Fruit fly (Drosophila melanogaster) Kc167 (cell line): ENCODE measurements around the gene CG15370.

Source experiments
- Myc ChIP-seq: fragments of >200 bp; optimal IDR thresholded peaks from 2 replicates; lab custom pipeline; 2017; ENCODE audit warnings: missing external identifiers
- Sin3A ChIP-seq: fragments of >200 bp; optimal IDR thresholded peaks from 2 replicates; lab custom pipeline; 2018; ENCODE audit warnings: missing external identifiers
- h ChIP-seq: fragments of >200 bp; optimal IDR thresholded peaks from 3 replicates; lab custom pipeline; 2018; ENCODE audit warnings: missing external identifiers
- insv ChIP-seq: fragments of >200 bp; optimal IDR thresholded peaks from 3 replicates; lab custom pipeline; 2018; ENCODE audit warnings: missing external identifiers
- psq ChIP-seq: fragments of >200 bp; optimal IDR thresholded peaks from 2 replicates; lab custom pipeline; 2017; ENCODE audit warnings: missing external identifiers
- ttk ChIP-seq: sonication (Bioruptor generic); optimal IDR thresholded peaks from 2 replicates; lab custom pipeline; 2017; ENCODE audit warnings: missing external identifiers

CG15370 gene

DNA sequence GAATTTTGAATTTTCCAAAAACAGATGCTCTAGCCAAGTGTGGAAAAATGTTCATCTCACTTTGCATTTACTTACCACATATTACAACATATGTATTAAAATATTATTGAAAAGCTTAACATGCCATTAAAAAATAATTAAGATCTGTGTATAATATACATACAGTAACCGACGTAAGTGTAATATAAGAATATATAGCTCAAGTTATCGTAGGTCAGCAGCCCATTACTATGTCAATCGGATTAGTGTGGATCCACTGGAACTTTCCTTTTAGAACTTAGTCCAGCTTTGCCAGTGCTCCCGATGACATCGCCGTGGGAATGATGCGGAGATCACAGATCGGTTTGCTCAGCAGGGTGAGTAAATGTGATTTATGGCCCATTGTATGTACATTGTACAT lies 10.7 kb upstream of the CG15370 start, which contains the start of gene Obp8a:
Obp8a (plus strand) TSS at position 301 of the 400 bp plus-strand sequence.
- TF ChIP-seq ttk (lab: Kevin White, UChicago) (no peak), psq (no peak), Sin3A (lab: Kevin White, UChicago) (no peak), h (lab: Kevin White, UChicago) (no peak), Myc (lab: Kevin White, UChicago) (no peak), insv (no peak)

DNA sequence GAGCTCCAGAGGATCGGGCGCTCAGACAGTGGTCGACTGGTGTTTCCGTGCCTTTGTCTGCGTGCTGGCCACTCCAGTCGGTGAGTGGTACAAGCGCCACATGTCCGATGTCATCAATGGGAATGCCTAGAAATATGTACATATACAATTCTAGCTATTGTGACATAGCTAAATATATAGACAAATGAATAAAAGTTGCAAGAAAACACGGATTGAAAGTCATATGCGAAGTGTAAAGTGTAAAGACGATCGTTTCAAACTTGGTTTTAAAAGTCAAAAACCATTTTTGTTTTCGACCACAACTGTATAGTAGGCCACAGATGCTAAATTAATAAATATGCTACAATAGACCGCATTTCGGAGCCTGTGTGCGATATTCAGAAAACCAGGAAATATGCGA lies 9.8 kb upstream of the CG15370 start, which contains the start of gene CG15368:
CG15368 (plus strand) TSS at position 301 of the 400 bp plus-strand sequence.
- TF ChIP-seq Myc (lab: Kevin White, UChicago) (no peak), h (lab: Kevin White, UChicago) (no peak), psq (no peak), ttk (lab: Kevin White, UChicago) (no peak), insv (no peak), Sin3A (lab: Kevin White, UChicago) (no peak)

DNA sequence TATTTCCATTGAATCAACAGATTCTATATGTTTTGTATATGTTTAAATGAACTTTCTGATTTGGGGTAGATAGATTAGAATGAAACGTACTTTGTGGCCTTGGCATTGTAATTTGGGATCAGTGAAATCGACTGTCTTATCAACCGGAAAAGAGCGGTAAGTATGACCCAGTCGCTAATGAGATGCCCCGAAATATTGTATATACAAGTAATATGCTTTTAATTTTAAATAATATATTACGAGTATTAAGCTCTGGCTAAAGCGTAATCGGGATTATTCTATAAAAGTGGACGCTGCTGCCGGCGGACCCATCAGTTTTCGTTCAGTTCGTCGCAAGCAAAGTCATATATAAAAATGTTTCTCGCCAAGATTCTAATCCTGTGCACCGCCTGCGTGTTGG lies 8.7 kb upstream of the CG15370 start, which contains the start of gene CG15369:
CG15369 (plus strand) TSS at position 301 of the 400 bp plus-strand sequence.
- TF ChIP-seq h (lab: Kevin White, UChicago) (no peak), insv (no peak), Sin3A (lab: Kevin White, UChicago) (no peak), psq (no peak), Myc (lab: Kevin White, UChicago) (no peak), ttk (lab: Kevin White, UChicago) (no peak)

DNA sequence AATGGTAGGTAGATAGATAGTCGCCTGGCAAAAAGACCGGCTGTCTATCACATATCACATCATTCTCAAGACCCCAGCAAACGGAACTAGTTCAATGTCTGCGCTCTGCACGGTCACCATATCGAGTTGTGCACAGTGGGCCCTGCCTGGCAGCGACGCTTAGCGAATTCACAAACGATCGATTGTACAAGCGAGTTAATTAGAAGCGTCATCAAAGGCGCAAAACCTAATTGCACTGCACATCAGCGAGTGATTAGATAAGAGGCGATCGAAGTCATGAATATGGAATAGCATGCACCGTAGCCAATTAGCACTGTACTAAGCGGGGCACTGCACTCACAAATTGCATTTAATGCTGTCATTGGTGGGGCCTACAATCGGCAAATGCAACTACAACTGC lies 4.8 kb upstream of the CG15370 start:
- no peak for TF ChIP-seq Myc (lab: Kevin White, UChicago)
- no peak for TF ChIP-seq h (lab: Kevin White, UChicago)
- TF ChIP-seq Sin3A (lab: Kevin White, UChicago), result no peak

dm6 chrX:9223182-9223581 lies 2.1 kb upstream of the CG15370 start, which contains the start of gene t:
Gene t (minus strand): TSS chrX:9223257.
- TF ChIP-seq psq (no peak), h (lab: Kevin White, UChicago) (no peak), Myc (lab: Kevin White, UChicago) (no peak), Sin3A (lab: Kevin White, UChicago) (no peak), insv (no peak), ttk (lab: Kevin White, UChicago) (no peak)

DNA sequence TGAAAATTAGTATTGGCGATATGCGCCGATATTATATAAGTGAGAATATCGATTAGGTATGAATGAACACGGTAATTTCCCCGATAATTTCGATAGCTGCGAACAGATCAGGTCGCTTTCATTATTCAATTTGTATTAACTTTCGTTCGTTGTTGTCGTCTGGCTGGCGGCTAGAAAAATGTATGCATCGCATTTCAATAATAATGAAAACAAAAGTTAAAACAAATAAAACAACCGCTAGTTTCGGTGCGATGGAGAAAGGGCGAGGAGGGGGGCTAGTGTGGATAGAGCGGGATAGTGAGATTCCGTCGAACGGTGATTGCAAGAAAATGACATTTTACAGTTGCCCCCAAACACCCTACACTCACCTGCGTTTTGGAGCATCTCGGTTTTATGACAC lies 814 bp upstream of the CG15370 start:
- no peak for TF ChIP-seq psq
- no peak for TF ChIP-seq insv
- no peak for TF ChIP-seq h (lab: Kevin White, UChicago)
- TF ChIP-seq Sin3A (lab: Kevin White, UChicago), result no peak
- TF ChIP-seq Myc (lab: Kevin White, UChicago), result no peak

DNA sequence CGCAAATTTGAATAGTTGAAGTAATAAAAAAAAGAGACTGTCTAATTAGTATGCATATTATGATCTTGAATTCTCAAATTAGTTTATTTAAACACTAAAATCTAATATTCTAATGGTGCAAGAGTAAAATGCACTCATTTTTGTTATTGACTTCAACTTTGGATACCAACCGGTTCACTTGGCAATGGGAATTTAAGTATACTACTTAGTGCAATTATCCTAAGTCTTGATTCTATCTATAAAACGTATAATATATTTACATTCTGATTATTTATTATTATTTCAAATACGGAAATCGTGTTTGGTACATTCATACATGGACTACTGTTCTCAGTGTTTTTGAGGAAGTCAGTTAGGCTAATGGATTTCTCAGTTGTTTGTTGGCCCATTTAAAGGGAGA lies 1.6 kb downstream of the CG15370 start, which contains the start of gene Gr8a:
Gr8a (plus strand) TSS at position 301 of the 400 bp plus-strand sequence.
- TF ChIP-seq psq (no peak), Sin3A (lab: Kevin White, UChicago) (no peak)

DNA sequence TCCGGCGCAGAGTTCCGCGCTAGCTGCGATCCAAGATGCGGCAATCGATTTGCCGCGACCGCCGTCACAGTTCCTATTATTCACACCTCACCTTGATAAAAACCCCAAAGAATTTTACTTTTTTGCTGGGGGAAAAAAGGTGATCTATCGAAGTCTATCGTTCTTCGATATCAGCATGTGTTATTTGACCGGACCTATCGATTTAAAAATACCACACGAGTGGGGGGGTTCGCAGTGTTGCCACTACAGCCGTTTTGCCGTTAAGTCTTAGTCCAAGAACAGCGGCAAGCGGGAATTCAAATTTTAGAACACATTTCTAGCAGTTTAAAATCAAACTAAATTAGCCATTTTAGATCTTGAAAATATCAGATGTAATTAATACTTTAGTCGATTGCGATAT lies 7.0 kb downstream of the CG15370 start, which contains the start of gene CG12121:
CG12121 (minus strand) TSS at position 180 of the 400 bp plus-strand sequence.
- no peak for TF ChIP-seq insv
- TF ChIP-seq Myc (lab: Kevin White, UChicago), result no peak
- TF ChIP-seq h (lab: Kevin White, UChicago), result no peak
- TF ChIP-seq ttk (lab: Kevin White, UChicago), result no peak
- no peak for TF ChIP-seq psq
- TF ChIP-seq Sin3A (lab: Kevin White, UChicago), result no peak

DNA sequence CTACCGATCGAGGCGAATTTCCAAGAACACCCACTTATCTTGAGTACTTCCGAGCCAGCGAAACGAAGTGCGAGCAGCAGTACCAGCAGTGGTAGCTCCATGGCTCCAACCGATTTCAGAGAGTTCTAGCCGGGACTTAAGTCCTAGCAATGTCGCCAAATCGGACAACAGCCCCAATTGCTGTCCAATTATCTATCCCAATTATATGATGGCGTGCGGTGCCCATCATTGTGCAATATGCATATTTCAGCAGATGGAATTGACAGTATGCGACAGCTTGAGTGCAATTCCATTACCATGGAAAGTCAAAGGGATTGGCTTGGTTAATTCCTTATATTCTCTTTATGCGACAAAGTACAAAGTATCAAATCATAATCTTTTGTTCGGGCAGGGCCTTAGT lies 11.2 kb downstream of the CG15370 start, which contains the start of gene Ir8a:
Ir8a (minus strand) TSS at position 101 of the 400 bp plus-strand sequence.
- TF ChIP-seq Sin3A (lab: Kevin White, UChicago) (no peak), ttk (lab: Kevin White, UChicago) (no peak), h (lab: Kevin White, UChicago) (no peak), insv (no peak), Myc (lab: Kevin White, UChicago) (no peak), psq (no peak)

dm6 chrX:9243417-9243884 lies 18.2 kb downstream of the CG15370 start, which contains the start of the genes mxc and Larp7:
Gene mxc (minus strand): TSS chrX:9243467.
Gene Larp7 (plus strand): TSS chrX:9243817.
- TF ChIP-seq Sin3A (lab: Kevin White, UChicago) (no peak), ttk (lab: Kevin White, UChicago) (no peak), Myc (lab: Kevin White, UChicago) (no peak), h (lab: Kevin White, UChicago) (no peak)

dm6 chrX:9247171-9247783 lies 22.0 kb downstream of the CG15370 start, which contains the start of the genes amx and Dsor1:
Gene amx (minus strand): TSS chrX:9247336.
Gene Dsor1 (plus strand): TSS chrX:9247342.
- TF ChIP-seq psq (no peak), insv (no peak), Myc (lab: Kevin White, UChicago) (no peak), ttk (lab: Kevin White, UChicago) (no peak), h (lab: Kevin White, UChicago) (no peak), Sin3A (lab: Kevin White, UChicago) (no peak)

DNA sequence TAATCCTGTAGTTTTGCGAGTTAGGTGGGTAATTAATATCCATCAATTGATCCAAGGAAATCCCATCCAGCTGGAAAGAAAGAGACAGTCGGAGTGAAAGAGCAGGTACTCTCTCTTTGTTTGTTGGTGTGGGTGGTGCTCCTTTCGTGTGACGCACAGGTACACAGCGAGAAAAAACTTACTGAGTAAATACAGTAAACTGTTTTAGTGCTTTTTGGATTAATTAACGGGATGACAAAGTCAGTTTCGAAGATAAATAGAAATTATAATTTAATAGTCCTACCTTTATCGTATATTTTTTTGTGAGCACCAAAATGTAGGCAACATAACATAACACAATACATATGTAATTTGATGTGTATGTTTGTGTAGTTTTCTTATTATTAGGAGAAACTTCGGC lies 22.8 kb downstream of the CG15370 start:
- TF ChIP-seq Myc (lab: Kevin White, UChicago) (no peak), h (lab: Kevin White, UChicago) (no peak), Sin3A (lab: Kevin White, UChicago) (no peak), psq (no peak), ttk (lab: Kevin White, UChicago) (no peak), insv (no peak)
